Worm (Caenorhabditis elegans) whole organism, midembryonic: Measurements from ENCODE around the gene mfsd-10.

Experiments used
- T22C8.4 ChIP-seq: fragments of 200-800 bp; sonication (Bioruptor generic); IDR thresholded peaks from 2 replicates; pipeline ENCODE4 v1.3.6; 2022; ENCODE audit warnings: missing genetic modification characterization, missing compliant biosample characterization
- cog-1 ChIP-seq: sonication (generic microtip); optimal IDR thresholded peaks from 2 replicates; lab custom pipeline; 2016; ENCODE audit warnings: missing genetic modification characterization, missing compliant biosample characterization
- flt-1 ChIP-seq: fragments of 200-800 bp; sonication (Bioruptor generic); IDR thresholded peaks from 2 replicates; pipeline ENCODE4 v1.3.6; 2022; ENCODE audit warnings: missing genetic modification characterization, missing compliant biosample characterization
- klf-2 ChIP-seq: fragments of 200-800 bp; sonication (Bioruptor generic); conservative IDR thresholded peaks from 2 replicates; pipeline ENCODE4 v1.3.6; 2022; ENCODE audit warnings: missing genetic modification reagents, missing genetic modification characterization, missing compliant biosample characterization
- med-1 ChIP-seq: sonication (generic microtip); optimal IDR thresholded peaks from 2 replicates; lab custom pipeline; 2017; ENCODE audit warnings: missing genetic modification characterization, mild to moderate bottlenecking, missing compliant biosample characterization, antibody characterized with exemption, missing genetic modification reagents; ENCODE audit not compliant: insufficient read depth
- ref-1 ChIP-seq: fragments of 200-800 bp; sonication (Bioruptor generic); conservative IDR thresholded peaks from 2 replicates; pipeline ENCODE4 v1.3.6; 2022; ENCODE audit warnings: missing genetic modification reagents, missing genetic modification characterization, missing compliant biosample characterization
- tab-1 ChIP-seq: fragments of 200-800 bp; sonication (Bioruptor generic); IDR thresholded peaks from 2 replicates; pipeline ENCODE4 v1.3.6; 2022; ENCODE audit warnings: missing genetic modification characterization, missing compliant biosample characterization
- ztf-23 ChIP-seq: fragments of 200-800 bp; sonication (Bioruptor generic); IDR thresholded peaks from 2 replicates; pipeline ENCODE4 v1.3.6; 2022; ENCODE audit warnings: missing genetic modification reagents, missing genetic modification characterization, missing compliant biosample characterization
- ztf-29 ChIP-seq: fragments of 200-800 bp; sonication (Bioruptor generic); IDR thresholded peaks from 2 replicates; pipeline ENCODE4 v1.3.6; 2022; ENCODE audit warnings: missing genetic modification reagents, missing genetic modification characterization, missing compliant biosample characterization

DNA sequence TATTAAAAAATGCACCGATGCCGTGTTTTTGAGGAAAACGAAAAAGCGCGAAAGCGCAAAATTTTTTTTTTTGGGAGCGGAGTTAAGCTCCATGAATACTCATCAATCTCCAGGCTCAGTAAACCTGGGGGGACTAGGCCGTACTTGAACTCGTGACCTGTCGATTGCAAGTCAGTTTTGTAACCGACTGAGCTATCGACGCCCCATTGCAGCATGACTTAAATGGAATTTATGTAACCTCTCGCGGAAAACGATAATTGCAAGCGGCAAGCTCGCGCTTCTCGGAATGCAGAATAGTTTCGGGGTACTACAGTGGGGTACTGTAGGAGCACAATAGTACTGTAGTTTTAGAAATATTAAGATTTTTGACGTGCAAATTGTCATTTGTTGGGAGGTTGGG lies 32.0 kb upstream of the mfsd-10 start:
- TF ChIP-seq ztf-23 (GFP tag; lab: Robert Waterston, UW) (no peak), cog-1 (tag; lab: Kevin White, UChicago) (no peak), ztf-29 (GFP tag; lab: Robert Waterston, UW) (no peak), klf-2 (GFP tag; lab: Robert Waterston, UW) (no peak), tab-1 (no peak), med-1 (GFP tag; lab: Kevin White, UChicago) (no peak), ref-1 (GFP tag; lab: Robert Waterston, UW) (no peak), flt-1 (no peak), T22C8.4 (GFP tag; lab: Robert Waterston, UW) (no peak)
